Fruit fly (Drosophila melanogaster) whole organism, embryonic: ENCODE measurements around the gene RpS28b.

Source experiments
- ATbp ChIP-seq: fragments of 200-800 bp; sonication (Bioruptor generic); optimal IDR thresholded peaks from 2 replicates; lab custom pipeline; 2017; ENCODE audit warnings: missing biosample characterization, mild to moderate bottlenecking, missing genetic modification characterization, missing genetic modification reagents
- Antp ChIP-seq: fragments of 200-800 bp; sonication (Bioruptor generic); optimal IDR thresholded peaks from 3 replicates; lab custom pipeline; 2016; ENCODE audit warnings: missing biosample characterization, missing genetic modification characterization
- B-H2 ChIP-seq: fragments of 200-800 bp; sonication (Bioruptor generic); optimal IDR thresholded peaks from 2 replicates; lab custom pipeline; 2018; ENCODE audit warnings: missing biosample characterization, mild to moderate bottlenecking, missing genetic modification characterization
- CG11247 ChIP-seq: fragments of 200-800 bp; sonication (Bioruptor generic); IDR thresholded peaks from 2 replicates; pipeline ENCODE4 v1.3.6; 2022; ENCODE audit warnings: missing biosample characterization, missing genetic modification characterization
- CG13775 ChIP-seq: fragments of 200-800 bp; sonication (Bioruptor generic); optimal IDR thresholded peaks from 3 replicates; lab custom pipeline; 2017; ENCODE audit warnings: missing biosample characterization, mild to moderate bottlenecking, missing genetic modification characterization
- CG15514 ChIP-seq: fragments of 200-800 bp; sonication (Bioruptor generic); optimal IDR thresholded peaks from 3 replicates; lab custom pipeline; 2017; ENCODE audit warnings: missing biosample characterization, missing genetic modification characterization, mild to moderate bottlenecking, moderate library complexity, missing genetic modification reagents
- CG1603 ChIP-seq: fragments of 200-800 bp; sonication (Bioruptor generic); optimal IDR thresholded peaks from 2 replicates; lab custom pipeline; 2019; ENCODE audit warnings: missing biosample characterization, mild to moderate bottlenecking, missing genetic modification characterization, moderate library complexity
- CG17829 ChIP-seq: fragments of 200-800 bp; optimal IDR thresholded peaks from 2 replicates; lab custom pipeline; 2019; ENCODE audit warnings: missing biosample characterization, mild to moderate bottlenecking, missing genetic modification characterization, moderate library complexity
- CG18262 ChIP-seq: fragments of 200-800 bp; optimal IDR thresholded peaks from 3 replicates; lab custom pipeline; 2019; ENCODE audit warnings: missing biosample characterization, mild to moderate bottlenecking, missing genetic modification characterization, moderate library complexity
- CG18619 ChIP-seq: fragments of 200-800 bp; sonication (Bioruptor generic); optimal IDR thresholded peaks from 3 replicates; lab custom pipeline; 2017; ENCODE audit warnings: missing biosample characterization, mild to moderate bottlenecking, missing genetic modification characterization
- CG31365 ChIP-seq: fragments of 200-800 bp; sonication (Bioruptor generic); optimal IDR thresholded peaks from 2 replicates; lab custom pipeline; 2018; ENCODE audit warnings: missing biosample characterization, mild to moderate bottlenecking, missing genetic modification characterization
- CG34376 ChIP-seq: fragments of 200-800 bp; sonication (Bioruptor generic); optimal IDR thresholded peaks from 2 replicates; lab custom pipeline; 2018; ENCODE audit warnings: missing biosample characterization, mild to moderate bottlenecking, missing genetic modification characterization
- CG7745 ChIP-seq: fragments of 200-800 bp; sonication (Bioruptor generic); optimal IDR thresholded peaks from 2 replicates; lab custom pipeline; 2018; ENCODE audit warnings: missing biosample characterization, mild to moderate bottlenecking, missing genetic modification characterization, moderate library complexity
- CG7839 ChIP-seq: fragments of 200-800 bp; sonication (Bioruptor generic); optimal IDR thresholded peaks from 3 replicates; lab custom pipeline; 2018; ENCODE audit warnings: missing biosample characterization, mild to moderate bottlenecking, missing genetic modification characterization, moderate library complexity
- CG8290 ChIP-seq, 3 experiments: fragments of 200-800 bp; sonication (Bioruptor generic); optimal IDR thresholded peaks; 2 replicates each; lab custom pipeline; 2016 to 2019; ENCODE audit warnings: missing biosample characterization in 3 of 3, missing genetic modification characterization in 3 of 3, mild to moderate bottlenecking in 2 of 3, moderate library complexity in 1 of 3
- Chrac-16 ChIP-seq: fragments of 200-800 bp; sonication (Bioruptor generic); optimal IDR thresholded peaks from 3 replicates; lab custom pipeline; 2016; ENCODE audit warnings: missing biosample characterization, missing genetic modification characterization
- Dbx ChIP-seq: fragments of 200-800 bp; sonication (Bioruptor generic); IDR thresholded peaks from 3 replicates; pipeline ENCODE4 v1.3.6; 2022; ENCODE audit warnings: missing biosample characterization, missing genetic modification characterization
- Drgx ChIP-seq: fragments of 200-800 bp; sonication (Bioruptor generic); IDR thresholded peaks from 2 replicates; pipeline ENCODE4 v1.3.6; 2022; ENCODE audit warnings: missing biosample characterization, missing genetic modification characterization
- GATAe ChIP-seq: fragments of 200-800 bp; sonication (Bioruptor generic); conservative IDR thresholded peaks from 2 replicates; pipeline ENCODE4 v1.3.6; 2022; ENCODE audit warnings: missing biosample characterization, missing genetic modification characterization
- Hr78 ChIP-seq, 2 experiments: fragments of 200-800 bp in 1 of 2; fragments of >200 bp in 1 of 2; sonication (Bioruptor generic) in 1 of 2; optimal IDR thresholded peaks; 2 replicates each; lab custom pipeline; 2017 to 2019; ENCODE audit warnings: missing biosample characterization in 2 of 2, missing genetic modification characterization in 2 of 2, mild to moderate bottlenecking in 1 of 2, moderate library complexity in 1 of 2
- MBD-R2 ChIP-seq: fragments of 200-800 bp; sonication (Bioruptor generic); IDR thresholded peaks from 2 replicates; pipeline ENCODE4 v1.3.6; 2022; ENCODE audit warnings: missing biosample characterization, missing genetic modification characterization
- Med ChIP-seq: fragments of 200-800 bp; sonication (Bioruptor generic); peaks from one replicate; lab custom pipeline; 2016; ENCODE audit warnings: missing biosample characterization, missing genetic modification characterization, mild to moderate bottlenecking, inconsistent platforms, moderate library complexity
- NfI ChIP-seq: fragments of 200-800 bp; sonication (Bioruptor generic); optimal IDR thresholded peaks from 3 replicates; lab custom pipeline; 2018; ENCODE audit warnings: missing biosample characterization, mild to moderate bottlenecking, missing genetic modification characterization, moderate library complexity
- Sry-δ ChIP-seq: fragments of 200-800 bp; sonication (Bioruptor generic); optimal IDR thresholded peaks from 2 replicates; lab custom pipeline; 2016; ENCODE audit warnings: missing biosample characterization, missing genetic modification characterization
- abd-A ChIP-seq: fragments of 200-800 bp; sonication (Bioruptor generic); optimal IDR thresholded peaks from 3 replicates; lab custom pipeline; 2019; ENCODE audit warnings: missing biosample characterization, mild to moderate bottlenecking, missing genetic modification characterization, moderate library complexity
- ase ChIP-seq: fragments of 200-800 bp; sonication (Bioruptor generic); IDR thresholded peaks from 3 replicates; pipeline ENCODE4 v1.3.6; 2022; ENCODE audit warnings: missing biosample characterization, missing genetic modification characterization
- bigmax ChIP-seq: fragments of 200-800 bp; sonication (Bioruptor generic); optimal IDR thresholded peaks from 2 replicates; lab custom pipeline; 2018; ENCODE audit warnings: missing biosample characterization, mild to moderate bottlenecking, missing genetic modification characterization
- chm ChIP-seq: fragments of 200-800 bp; sonication (Bioruptor generic); IDR thresholded peaks from 2 replicates; pipeline ENCODE4 v1.3.6; 2022; ENCODE audit warnings: missing biosample characterization, missing genetic modification characterization
- dpn ChIP-seq, 2 experiments: fragments of 200-800 bp; sonication (Bioruptor generic); optimal IDR thresholded peaks; 3 replicates each; lab custom pipeline; 2016; ENCODE audit warnings: missing biosample characterization in 2 of 2, missing genetic modification characterization in 2 of 2
- exex ChIP-seq: fragments of 200-800 bp; sonication (Bioruptor generic); optimal IDR thresholded peaks from 4 replicates; lab custom pipeline; 2018; ENCODE audit warnings: missing biosample characterization, mild to moderate bottlenecking, missing genetic modification characterization, moderate library complexity
- gce ChIP-seq: fragments of 200-800 bp; sonication (Bioruptor generic); IDR thresholded peaks from 3 replicates; pipeline ENCODE4 v1.3.6; 2022; ENCODE audit warnings: missing biosample characterization, missing genetic modification characterization
- gcm2 ChIP-seq: fragments of 200-800 bp; sonication (Bioruptor generic); optimal IDR thresholded peaks from 2 replicates; lab custom pipeline; 2016; ENCODE audit warnings: missing biosample characterization, missing genetic modification characterization
- gem ChIP-seq: fragments of 200-800 bp; sonication (Bioruptor generic); optimal IDR thresholded peaks from 2 replicates; lab custom pipeline; 2019; ENCODE audit warnings: missing biosample characterization, mild to moderate bottlenecking, missing genetic modification characterization, moderate library complexity
- grn ChIP-seq: fragments of 200-800 bp; sonication (Bioruptor generic); optimal IDR thresholded peaks from 3 replicates; lab custom pipeline; 2017; ENCODE audit warnings: missing biosample characterization, missing genetic modification characterization
- gro ChIP-seq: fragments of 200-800 bp; sonication (Bioruptor generic); optimal IDR thresholded peaks from 2 replicates; lab custom pipeline; 2016; ENCODE audit warnings: missing biosample characterization, missing genetic modification characterization
- klu ChIP-seq: fragments of 200-800 bp; sonication (Bioruptor generic); IDR thresholded peaks from 2 replicates; pipeline ENCODE4 v1.3.6; 2022; ENCODE audit warnings: missing biosample characterization, missing genetic modification characterization
- luna ChIP-seq: fragments of 200-800 bp; sonication (Bioruptor generic); optimal IDR thresholded peaks from 2 replicates; lab custom pipeline; 2016; ENCODE audit warnings: missing biosample characterization, missing genetic modification characterization
- mam ChIP-seq: fragments of 200-800 bp; sonication (Bioruptor generic); optimal IDR thresholded peaks from 3 replicates; lab custom pipeline; 2016; ENCODE audit warnings: missing biosample characterization, missing genetic modification characterization
- nau ChIP-seq: fragments of 200-800 bp; sonication (Bioruptor generic); optimal IDR thresholded peaks from 3 replicates; lab custom pipeline; 2017; ENCODE audit warnings: missing biosample characterization, mild to moderate bottlenecking, missing genetic modification characterization, missing genetic modification reagents
- p53 ChIP-seq: fragments of 200-800 bp; sonication (Bioruptor generic); optimal IDR thresholded peaks from 2 replicates; lab custom pipeline; 2016; ENCODE audit warnings: missing biosample characterization, missing genetic modification characterization
- pfk ChIP-seq: fragments of 200-800 bp; sonication (Bioruptor generic); optimal IDR thresholded peaks from 2 replicates; lab custom pipeline; 2018; ENCODE audit warnings: missing biosample characterization, mild to moderate bottlenecking, missing genetic modification characterization, moderate library complexity
- pita ChIP-seq: fragments of 200-800 bp; sonication (Bioruptor generic); optimal IDR thresholded peaks from 2 replicates; lab custom pipeline; 2017; ENCODE audit warnings: missing biosample characterization, mild to moderate bottlenecking, missing genetic modification characterization
- sisA ChIP-seq: fragments of 200-800 bp; sonication (Bioruptor generic); IDR thresholded peaks from 2 replicates; pipeline ENCODE4 v1.3.6; 2022; ENCODE audit warnings: missing biosample characterization, missing genetic modification characterization
- sr ChIP-seq: fragments of 200-800 bp; sonication (Bioruptor generic); IDR thresholded peaks from 3 replicates; pipeline ENCODE4 v1.3.6; 2022; ENCODE audit warnings: missing biosample characterization, missing genetic modification characterization
- sug ChIP-seq: fragments of 200-800 bp; optimal IDR thresholded peaks from 2 replicates; lab custom pipeline; 2019; ENCODE audit warnings: missing biosample characterization, mild to moderate bottlenecking, missing genetic modification characterization, moderate library complexity
- tll ChIP-seq, 2 experiments: fragments of 200-800 bp in 1 of 2; fragments of >200 bp in 1 of 2; sonication (Bioruptor generic) in 1 of 2; optimal IDR thresholded peaks; 2 replicates each; lab custom pipeline; 2017 to 2019; ENCODE audit warnings: missing biosample characterization in 2 of 2, missing genetic modification characterization in 2 of 2, mild to moderate bottlenecking in 1 of 2, moderate library complexity in 1 of 2
- unc-4 ChIP-seq: fragments of 200-800 bp; sonication (Bioruptor generic); IDR thresholded peaks from 2 replicates; pipeline ENCODE4 v1.3.6; 2022; ENCODE audit warnings: missing biosample characterization, missing genetic modification characterization; ENCODE audit not compliant: partially characterized antibody
- vvl ChIP-seq: fragments of 200-800 bp; sonication (Bioruptor generic); IDR thresholded peaks from 2 replicates; pipeline ENCODE4 v1.3.6; 2022; ENCODE audit warnings: missing biosample characterization, missing genetic modification characterization
- z ChIP-seq: fragments of 200-800 bp; sonication (Bioruptor generic); IDR thresholded peaks from 3 replicates; pipeline ENCODE4 v1.3.6; 2022; ENCODE audit warnings: missing biosample characterization, missing genetic modification characterization

The RpS28b gene

DNA sequence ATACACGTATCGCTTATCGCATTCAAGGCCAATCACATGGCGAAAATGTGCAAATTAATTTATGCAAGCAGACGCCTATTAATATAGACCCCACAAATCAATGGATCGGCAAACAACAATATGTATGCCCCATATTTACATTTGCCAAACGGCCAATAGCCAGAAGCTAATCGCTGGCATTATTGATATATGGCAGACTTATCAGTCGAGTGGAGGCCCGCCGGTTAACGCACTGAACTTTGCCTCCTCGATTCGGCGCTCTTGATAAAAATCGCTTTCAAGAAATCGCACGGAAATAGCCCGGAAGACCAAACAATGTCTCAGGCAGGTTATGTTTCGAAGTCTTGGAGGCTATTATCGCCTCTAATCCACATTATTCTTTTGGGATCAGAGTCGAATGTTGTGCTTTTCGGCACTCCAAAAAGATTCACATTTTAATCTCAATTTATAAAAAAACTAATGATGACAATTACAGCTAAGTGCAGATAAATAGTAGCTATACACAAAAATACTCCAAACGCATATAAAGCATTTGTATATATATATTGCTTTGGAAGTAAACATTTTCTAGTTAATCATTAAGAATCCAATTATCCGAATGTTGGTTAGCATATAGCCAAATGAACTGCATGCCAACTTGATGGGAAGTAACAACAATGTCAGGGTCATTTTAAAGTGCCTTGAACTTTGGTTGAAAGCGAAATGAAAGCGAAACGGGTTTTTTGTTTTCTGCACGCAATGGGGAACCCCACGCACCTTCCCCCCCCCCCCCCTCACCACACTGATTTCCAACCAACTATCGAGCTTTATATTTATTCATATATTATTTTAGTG lies 22.3 kb downstream of the RpS28b start (continued):
- TF ChIP-seq grn (GFP tag; lab: Kevin White, UChicago), result peak; percentile 56
- no peak for TF ChIP-seq CG7745
- no peak for TF ChIP-seq gem (tag; lab: Kevin White, UChicago)
- 0 out of 2 replicates have a peak, but pooled peaks have one; percentile 24 for TF ChIP-seq GATAe (GFP tag; lab: Robert Waterston, UW)
- TF ChIP-seq CG1603 (tag; lab: Kevin White, UChicago), result no peak
- no peak for TF ChIP-seq luna
- peak; percentile 39 for TF ChIP-seq bigmax (GFP tag; lab: Kevin White, UChicago)
- TF ChIP-seq CG13775 (GFP tag; lab: Kevin White, UChicago), result no peak
- TF ChIP-seq ase, result no peak
- TF ChIP-seq klu (GFP tag; lab: Robert Waterston, UW), result no peak
- TF ChIP-seq Hr78 (GFP tag; optimal IDR thresholded peaks at IDR 0.05; lab: Kevin White, UChicago), result no peak
- no peak for TF ChIP-seq NfI
- no peak for TF ChIP-seq CG18619 (GFP tag; lab: Kevin White, UChicago)
- no peak for TF ChIP-seq abd-A (tag; lab: Kevin White, UChicago)
- TF ChIP-seq sisA (GFP tag; lab: Robert Waterston, UW), result no peak
- TF ChIP-seq pita (GFP tag; lab: Kevin White, UChicago), result no peak
- no peak for TF ChIP-seq tll (GFP tag; optimal IDR thresholded peaks at IDR 0.05; lab: Kevin White, UChicago)
- TF ChIP-seq gce (GFP tag; lab: Robert Waterston, UW), result no peak
- TF ChIP-seq Chrac-16, result no peak
- no peak for TF ChIP-seq unc-4 (GFP tag; lab: Robert Waterston, UW)
- no peak for TF ChIP-seq ATbp
- no peak for TF ChIP-seq CG8290 (GFP tag; optimal IDR thresholded peaks at IDR 0.05; lab: Kevin White, UChicago)
- no peak for TF ChIP-seq CG8290 (tag; optimal IDR thresholded peaks at IDR 0.05; lab: Kevin White, UChicago)
- no peak for TF ChIP-seq Drgx
- TF ChIP-seq MBD-R2 (GFP tag; lab: Robert Waterston, UW), result no peak
- no peak for TF ChIP-seq chm (GFP tag; lab: Robert Waterston, UW)
- TF ChIP-seq B-H2 (GFP tag; lab: Kevin White, UChicago), result no peak
- no peak for TF ChIP-seq Sry-δ (GFP tag; lab: Kevin White, UChicago)
- no peak for TF ChIP-seq CG17829 (tag; lab: Kevin White, UChicago)
- TF ChIP-seq mam (GFP tag; lab: Kevin White, UChicago), result no peak
- TF ChIP-seq CG7839, result no peak
- no peak for TF ChIP-seq CG15514 (GFP tag; lab: Kevin White, UChicago)
- peak; percentile 88 for TF ChIP-seq CG34376 (GFP tag; lab: Kevin White, UChicago)
- no peak for TF ChIP-seq Dbx (GFP tag; lab: Robert Waterston, UW)
- no peak for TF ChIP-seq Antp (GFP tag; lab: Kevin White, UChicago)
- TF ChIP-seq CG18262 (tag; lab: Kevin White, UChicago), result no peak
- peak; percentile 5 for TF ChIP-seq gro (GFP tag; lab: Kevin White, UChicago)
- no peak for TF ChIP-seq z (GFP tag; lab: Robert Waterston, UW)
- TF ChIP-seq vvl, result peak; percentile 36; the same call in 1 of the 2 replicates
- TF ChIP-seq exex (tag; lab: Kevin White, UChicago), result peak; percentile 92
- TF ChIP-seq CG31365, result no peak
- TF ChIP-seq nau (GFP tag; lab: Kevin White, UChicago), result no peak
- TF ChIP-seq CG11247, result no peak
- no peak for TF ChIP-seq gcm2
- TF ChIP-seq pfk (GFP tag; lab: Kevin White, UChicago), result peak; percentile 25
- TF ChIP-seq Med (GFP tag; lab: Kevin White, UChicago), result peak; percentile 77
- TF ChIP-seq sug (tag; lab: Kevin White, UChicago), result peak; percentile 82
- no peak for TF ChIP-seq p53 (GFP tag; lab: Kevin White, UChicago)
- TF ChIP-seq dpn (GFP tag; optimal IDR thresholded peaks at IDR 0.05; lab: Kevin White, UChicago), result no peak
- TF ChIP-seq sr (GFP tag; lab: Robert Waterston, UW), result 0 out of 3 replicates have a peak, but pooled peaks have one; percentile 11
